Worm (Caenorhabditis elegans) whole organism, mixed stage, embryonic: ENCODE results near the gene srsx-2.

Experiments used
- M03D4.4 ChIP-seq: sonication (generic microtip); optimal IDR thresholded peaks from 2 replicates; lab custom pipeline; 2017; ENCODE audit warnings: mild to moderate bottlenecking, missing genetic modification characterization, missing compliant biosample characterization
- bed-3 ChIP-seq: fragments of 200-800 bp; sonication (Bioruptor generic); optimal IDR thresholded peaks from 3 replicates; lab custom pipeline; 2018; ENCODE audit warnings: mild to moderate bottlenecking, missing genetic modification characterization, moderate library complexity, missing compliant biosample characterization
- blmp-1 ChIP-seq: fragments of 150-350 bp; optimal IDR thresholded peaks from 2 replicates; lab custom pipeline; 2014; ENCODE audit warnings: missing biosample characterization, missing genetic modification characterization
- ceh-39 ChIP-seq: fragments of 150-350 bp; optimal IDR thresholded peaks from 2 replicates; lab custom pipeline; 2014; ENCODE audit warnings: missing biosample characterization, missing genetic modification characterization
- ceh-43 ChIP-seq: fragments of 200-800 bp; sonication (Bioruptor generic); optimal IDR thresholded peaks from 2 replicates; lab custom pipeline; 2018; ENCODE audit warnings: mild to moderate bottlenecking, missing genetic modification characterization, moderate library complexity, missing compliant biosample characterization
- ceh-83 ChIP-seq: fragments of 200-800 bp; sonication (Bioruptor generic); optimal IDR thresholded peaks from 2 replicates; lab custom pipeline; 2018; ENCODE audit warnings: mild to moderate bottlenecking, missing genetic modification characterization, missing compliant biosample characterization
- ces-1 ChIP-seq: fragments of 150-350 bp; optimal IDR thresholded peaks from 2 replicates; lab custom pipeline; 2014; ENCODE audit warnings: missing biosample characterization, missing genetic modification reagents, missing genetic modification characterization
- cnd-1 ChIP-seq: fragments of 200-800 bp; sonication (Bioruptor generic); optimal IDR thresholded peaks from 2 replicates; lab custom pipeline; 2018; ENCODE audit warnings: mild to moderate bottlenecking, missing genetic modification characterization, missing compliant biosample characterization
- drap-1 ChIP-seq: fragments of 200-800 bp; sonication (Bioruptor generic); optimal IDR thresholded peaks from 3 replicates; lab custom pipeline; 2018; ENCODE audit warnings: mild to moderate bottlenecking, missing genetic modification characterization, missing compliant biosample characterization
- elt-1 ChIP-seq: sonication (generic microtip); optimal IDR thresholded peaks from 2 replicates; lab custom pipeline; 2017; ENCODE audit warnings: missing genetic modification characterization, mild to moderate bottlenecking, missing compliant biosample characterization, antibody characterized with exemption, moderate library complexity, borderline replicate concordance; ENCODE audit not compliant: insufficient read depth
- elt-3 ChIP-seq: fragments of 150-350 bp; optimal IDR thresholded peaks from 2 replicates; lab custom pipeline; 2014; ENCODE audit warnings: missing biosample characterization, missing genetic modification characterization
- flh-1 ChIP-seq: fragments of 200-800 bp; sonication (Bioruptor generic); optimal IDR thresholded peaks from 2 replicates; lab custom pipeline; 2018; ENCODE audit warnings: mild to moderate bottlenecking, missing genetic modification characterization, moderate library complexity, missing compliant biosample characterization
- ham-2 ChIP-seq: fragments of 200-800 bp; sonication (Bioruptor generic); optimal IDR thresholded peaks from 2 replicates; lab custom pipeline; 2018; ENCODE audit warnings: mild to moderate bottlenecking, missing genetic modification characterization, missing compliant biosample characterization
- hlh-1 ChIP-seq: fragments of 150-350 bp; optimal IDR thresholded peaks from 2 replicates; lab custom pipeline; 2014; ENCODE audit warnings: missing biosample characterization, missing genetic modification reagents, missing genetic modification characterization
- lin-13 ChIP-seq: fragments of 150-350 bp; optimal IDR thresholded peaks from 2 replicates; lab custom pipeline; 2014; ENCODE audit warnings: missing biosample characterization, missing genetic modification characterization
- lin-32 ChIP-seq: fragments of 200-800 bp; sonication (Bioruptor generic); optimal IDR thresholded peaks from 2 replicates; lab custom pipeline; 2018; ENCODE audit warnings: mild to moderate bottlenecking, missing genetic modification characterization, missing compliant biosample characterization
- lsy-2 ChIP-seq: fragments of 150-350 bp; optimal IDR thresholded peaks from 2 replicates; lab custom pipeline; 2014; ENCODE audit warnings: missing biosample characterization, missing genetic modification characterization
- mep-1 ChIP-seq: fragments of 150-350 bp; optimal IDR thresholded peaks from 2 replicates; lab custom pipeline; 2017; ENCODE audit warnings: missing biosample characterization, missing genetic modification reagents, missing genetic modification characterization, inconsistent platforms
- mls-2 ChIP-seq: sonication (generic microtip); optimal IDR thresholded peaks from 2 replicates; lab custom pipeline; 2016; ENCODE audit warnings: mild to moderate bottlenecking, missing genetic modification characterization, moderate library complexity, missing compliant biosample characterization
- nhr-12 ChIP-seq: fragments of 150-350 bp; optimal IDR thresholded peaks from 2 replicates; lab custom pipeline; 2014; ENCODE audit warnings: missing biosample characterization, missing genetic modification characterization
- nhr-2 ChIP-seq: fragments of 150-350 bp; optimal IDR thresholded peaks from 2 replicates; lab custom pipeline; 2014; ENCODE audit warnings: missing biosample characterization, missing genetic modification characterization
- nhr-237 ChIP-seq: fragments of 150-350 bp; optimal IDR thresholded peaks from 2 replicates; lab custom pipeline; 2014; ENCODE audit warnings: missing biosample characterization, missing genetic modification characterization
- nhr-28 ChIP-seq: fragments of 150-350 bp; optimal IDR thresholded peaks from 2 replicates; lab custom pipeline; 2014; ENCODE audit warnings: missing biosample characterization, missing genetic modification characterization
- pha-4 ChIP-seq: fragments of 150-350 bp; optimal IDR thresholded peaks from 2 replicates; lab custom pipeline; 2018; ENCODE audit warnings: missing biosample characterization, missing genetic modification reagents, missing genetic modification characterization
- sem-2 ChIP-seq: fragments of 200-800 bp; sonication (Bioruptor generic); optimal IDR thresholded peaks from 2 replicates; lab custom pipeline; 2018; ENCODE audit warnings: mild to moderate bottlenecking, missing genetic modification characterization, missing compliant biosample characterization
- snpc-4 ChIP-seq: fragments of 150-350 bp; optimal IDR thresholded peaks from 2 replicates; lab custom pipeline; 2014; ENCODE audit warnings: missing biosample characterization, missing genetic modification characterization
- tbx-8 ChIP-seq: fragments of 200-800 bp; sonication (Bioruptor generic); optimal IDR thresholded peaks from 2 replicates; lab custom pipeline; 2018; ENCODE audit warnings: mild to moderate bottlenecking, missing genetic modification characterization, moderate library complexity, missing compliant biosample characterization
- unc-120 ChIP-seq: sonication (generic microtip); optimal IDR thresholded peaks from 2 replicates; lab custom pipeline; 2017; ENCODE audit warnings: missing genetic modification characterization, missing compliant biosample characterization; ENCODE audit not compliant: poor library complexity, severe bottlenecking
- unc-39 ChIP-seq: fragments of 150-350 bp; optimal IDR thresholded peaks from 2 replicates; lab custom pipeline; 2014; ENCODE audit warnings: missing biosample characterization, missing genetic modification characterization
- unc-62 ChIP-seq: fragments of 150-350 bp; optimal IDR thresholded peaks from 2 replicates; lab custom pipeline; 2014; ENCODE audit warnings: missing biosample characterization, missing genetic modification reagents, missing genetic modification characterization
- zip-8 ChIP-seq: fragments of 150-350 bp; optimal IDR thresholded peaks from 2 replicates; lab custom pipeline; 2014; ENCODE audit warnings: missing biosample characterization, missing genetic modification characterization
- ztf-11 ChIP-seq: fragments of 150-350 bp; optimal IDR thresholded peaks from 2 replicates; lab custom pipeline; 2014; ENCODE audit warnings: missing biosample characterization, missing genetic modification characterization

srsx-2 gene

DNA sequence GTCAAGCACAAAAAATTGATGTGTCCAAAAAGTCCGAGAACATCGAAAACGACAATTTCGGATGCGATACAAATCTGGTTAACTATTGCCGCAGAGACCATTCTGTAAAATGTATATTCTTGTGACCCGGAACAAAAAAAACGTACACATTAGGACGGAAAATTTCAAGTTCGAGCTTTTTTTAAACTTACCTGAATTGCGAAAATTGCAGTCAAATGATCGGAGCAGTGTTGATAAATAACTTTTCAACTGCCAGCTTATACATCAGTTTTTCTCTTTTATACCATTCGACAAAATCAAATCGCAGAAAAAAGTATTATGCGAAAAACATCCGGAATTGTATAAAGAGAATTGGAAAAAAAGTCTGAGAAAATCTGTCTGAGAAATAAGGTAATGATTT, at the start of gene srsx-2:
Gene srsx-2 (minus strand): TSS at position 101 of the 400 bp plus-strand sequence.
- TF ChIP-seq cnd-1 (tag; lab: Kevin White, UChicago) (no peak), nhr-12 (tag; lab: Kevin White, UChicago) (no peak), mls-2 (tag; lab: Kevin White, UChicago) (no peak), hlh-1 (tag; lab: Kevin White, UChicago) (no peak), sem-2 (no peak), snpc-4 (tag; lab: Kevin White, UChicago) (no peak), nhr-2 (tag; lab: Kevin White, UChicago) (no peak), elt-1 (no peak), pha-4 (tag; lab: Kevin White, UChicago) (no peak), mep-1 (tag; lab: Kevin White, UChicago) (no peak), ces-1 (GFP tag; lab: Kevin White, UChicago) (no peak), ceh-39 (tag; lab: Kevin White, UChicago) (no peak), ham-2 (GFP tag; lab: Kevin White, UChicago) (no peak), ceh-83 (GFP tag; lab: Kevin White, UChicago) (no peak), drap-1 (GFP tag; lab: Kevin White, UChicago) (no peak)

DNA sequence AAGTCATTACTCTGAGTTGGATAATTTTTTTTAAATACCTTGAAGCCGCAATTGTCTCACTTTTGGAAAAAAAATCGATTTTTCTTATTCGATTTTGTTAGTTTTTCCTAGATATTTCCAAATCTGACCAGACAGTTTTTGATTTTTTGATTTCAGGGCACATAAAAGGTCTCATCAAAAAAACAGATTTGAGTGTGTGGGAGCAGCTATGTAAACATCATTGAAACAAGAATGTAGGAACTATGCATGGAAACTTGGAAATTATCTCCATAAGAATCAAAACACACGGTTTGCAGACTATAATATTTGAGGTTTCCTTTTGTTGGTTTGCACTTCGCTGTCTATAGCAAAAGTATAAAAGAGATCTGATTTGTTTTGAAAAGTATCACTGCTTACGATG, 47.8 kb upstream of the srsx-2 start, which contains the start of gene scl-24:
Gene scl-24 (plus strand): TSS at position 301 of the 400 bp plus-strand sequence.
- TF ChIP-seq unc-120 (tag; lab: Kevin White, UChicago) (no peak), elt-3 (tag; lab: Kevin White, UChicago) (no peak), lin-32 (GFP tag; lab: Kevin White, UChicago) (no peak), bed-3 (GFP tag; lab: Kevin White, UChicago) (no peak), snpc-4 (tag; lab: Kevin White, UChicago) (no peak), ztf-11 (tag; lab: Kevin White, UChicago) (no peak), cnd-1 (tag; lab: Kevin White, UChicago) (no peak), nhr-2 (tag; lab: Kevin White, UChicago) (no peak), lin-13 (tag; lab: Kevin White, UChicago) (no peak), zip-8 (tag; lab: Kevin White, UChicago) (no peak), nhr-237 (tag; lab: Kevin White, UChicago) (no peak), blmp-1 (tag; lab: Kevin White, UChicago) (no peak), nhr-28 (tag; lab: Kevin White, UChicago) (no peak), lsy-2 (no peak)

DNA sequence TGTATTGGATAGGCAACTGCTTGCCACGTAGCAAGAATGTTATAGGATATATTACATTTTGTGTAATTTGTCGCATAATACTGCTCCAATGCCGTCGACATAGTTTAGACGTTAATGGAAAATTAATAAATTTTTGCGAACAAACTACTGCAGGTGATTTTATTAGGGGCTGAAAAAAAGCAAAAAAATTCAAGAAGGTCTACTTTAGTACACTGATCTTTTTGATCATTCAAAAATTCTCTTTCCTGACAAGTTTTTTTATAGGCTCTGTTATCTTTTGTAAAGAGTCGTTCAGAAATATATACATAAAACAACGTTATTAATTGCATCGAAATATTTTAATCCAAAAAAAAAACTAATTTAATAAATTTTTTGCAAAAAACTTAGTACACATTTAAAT, 46.9 kb upstream of the srsx-2 start, which contains the start of gene srh-111:
Gene srh-111 (minus strand): TSS at position 101 of the 400 bp plus-strand sequence.
- TF ChIP-seq ham-2 (GFP tag; lab: Kevin White, UChicago) (no peak), M03D4.4 (tag; lab: Kevin White, UChicago) (no peak), nhr-12 (tag; lab: Kevin White, UChicago) (no peak), tbx-8 (GFP tag; lab: Kevin White, UChicago) (no peak), drap-1 (GFP tag; lab: Kevin White, UChicago) (no peak), nhr-237 (tag; lab: Kevin White, UChicago) (no peak), lin-32 (GFP tag; lab: Kevin White, UChicago) (no peak), unc-62 (GFP tag; lab: Kevin White, UChicago) (no peak), ztf-11 (tag; lab: Kevin White, UChicago) (no peak), ceh-43 (GFP tag; lab: Kevin White, UChicago) (no peak), hlh-1 (tag; lab: Kevin White, UChicago) (no peak), nhr-28 (tag; lab: Kevin White, UChicago) (no peak), ceh-39 (tag; lab: Kevin White, UChicago) (no peak), mls-2 (tag; lab: Kevin White, UChicago) (no peak), unc-39 (tag; lab: Kevin White, UChicago) (no peak), flh-1 (GFP tag; lab: Kevin White, UChicago) (no peak)
- TF ChIP-seq, all 35 proteins: peak for 0

DNA sequence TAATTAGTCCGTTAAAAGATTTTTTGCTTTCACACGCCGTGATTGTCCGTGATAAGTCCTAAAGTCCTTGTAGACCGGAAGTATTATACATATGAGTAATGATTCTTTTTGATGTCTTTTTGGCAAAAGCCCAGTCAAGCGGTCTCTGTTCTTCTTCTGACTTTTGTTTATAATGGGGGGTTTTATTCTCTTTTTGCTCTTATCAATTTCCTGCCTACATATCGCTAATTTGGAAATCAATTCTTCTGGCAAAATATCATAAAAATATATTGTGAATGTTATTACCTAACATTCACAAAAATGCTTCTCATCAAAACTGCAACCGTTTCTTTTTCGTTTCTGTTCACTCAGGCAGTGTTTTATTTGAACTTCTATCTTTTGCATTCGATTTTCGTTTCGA, 38.3 kb upstream of the srsx-2 start, which contains the start of gene srbc-61:
Gene srbc-61 (plus strand): TSS at position 301 of the 400 bp plus-strand sequence.
- TF ChIP-seq ceh-83 (GFP tag; lab: Kevin White, UChicago) (no peak), lin-13 (tag; lab: Kevin White, UChicago) (no peak), mep-1 (tag; lab: Kevin White, UChicago) (no peak), elt-3 (tag; lab: Kevin White, UChicago) (no peak), bed-3 (GFP tag; lab: Kevin White, UChicago) (no peak), snpc-4 (tag; lab: Kevin White, UChicago) (no peak), ces-1 (GFP tag; lab: Kevin White, UChicago) (no peak), drap-1 (GFP tag; lab: Kevin White, UChicago) (no peak), ham-2 (GFP tag; lab: Kevin White, UChicago) (no peak), elt-1 (no peak), nhr-2 (tag; lab: Kevin White, UChicago) (no peak), lin-32 (GFP tag; lab: Kevin White, UChicago) (no peak), cnd-1 (tag; lab: Kevin White, UChicago) (no peak), tbx-8 (GFP tag; lab: Kevin White, UChicago) (no peak), unc-62 (GFP tag; lab: Kevin White, UChicago) (no peak), nhr-28 (tag; lab: Kevin White, UChicago) (no peak)
